ENCODE assay signal across 7 worm cellular contexts in genomic region chrX:15515798-15516197, ce11.
TF ChIP-seq lines count a peak whose summit lies in the region.

No protein-coding gene starts in this region.

TF ChIP-seq in whole organism, L1 larva, 84 proteins besides CTCF, POLR2A, EP300 and RAD21:
- TF ChIP-seq ceh-8 (GFP tag; optimal IDR thresholded peaks at IDR 0.05; lab: Kevin White, UChicago): peak; percentile 63
- no peak for TF ChIP-seq nhr-84 (tag; optimal IDR thresholded peaks at IDR 0.05; lab: Kevin White, UChicago)
- no peak for TF ChIP-seq nhr-85 (tag; lab: Kevin White, UChicago)

TF ChIP-seq in whole organism, L3 larva, 47 proteins besides CTCF, POLR2A, EP300 and RAD21:
- TF ChIP-seq mdl-1 (tag; optimal IDR thresholded peaks at IDR 0.05; lab: Kevin White, UChicago): no peak
- TF ChIP-seq lin-39 (tag; optimal IDR thresholded peaks at IDR 0.05; lab: Kevin White, UChicago): peak; percentile 10

TF ChIP-seq in whole organism, L4 larva, 104 proteins besides CTCF, POLR2A, EP300 and RAD21:
- TF ChIP-seq tag-97 (GFP tag; IDR thresholded peaks at IDR 0.05; lab: Robert Waterston, UW) (0 out of 2 replicates have a peak, but pooled peaks have one; percentile 19), pha-4 (GFP tag; IDR thresholded peaks at IDR 0.05; lab: Robert Waterston, UW) (peak; percentile 62; the same call in 1 of the 2 replicates), pha-4 (tag; optimal IDR thresholded peaks at IDR 0.05; lab: Kevin White, UChicago) (no peak), set-16 (GFP tag; IDR thresholded peaks at IDR 0.05; lab: Robert Waterston, UW) (peak; percentile 99), T20F7.1 (GFP tag; optimal IDR thresholded peaks at IDR 0.05; lab: Kevin White, UChicago) (no peak), aha-1 (tag; lab: Kevin White, UChicago) (peak; percentile 30), snpc-1.2 (GFP tag; IDR thresholded peaks at IDR 0.05; lab: Robert Waterston, UW) (0 out of 2 replicates have a peak, but pooled peaks have one; percentile 12), lim-7 (GFP tag; IDR thresholded peaks at IDR 0.05; lab: Robert Waterston, UW) (0 out of 2 replicates have a peak, but pooled peaks have one; percentile 15), nhr-48 (tag; optimal IDR thresholded peaks at IDR 0.05; lab: Kevin White, UChicago) (no peak), nhr-76 (tag; optimal IDR thresholded peaks at IDR 0.05; lab: Kevin White, UChicago) (no peak), mdl-1 (tag; optimal IDR thresholded peaks at IDR 0.05; lab: Kevin White, UChicago) (no peak), egl-43 (GFP tag; IDR thresholded peaks at IDR 0.05; lab: Robert Waterston, UW) (peak; percentile 68; the same call in 1 of the 2 replicates)

TF ChIP-seq in whole organism, early embryonic, 17 proteins besides CTCF, POLR2A, EP300 and RAD21:
- TF ChIP-seq scrt-1 (GFP tag; IDR thresholded peaks at IDR 0.05; lab: Robert Waterston, UW) (no peak), ceh-13 (GFP tag; optimal IDR thresholded peaks at IDR 0.05; lab: Kevin White, UChicago) (no peak), pes-1 (GFP tag; IDR thresholded peaks at IDR 0.05; lab: Robert Waterston, UW) (0 out of 2 replicates have a peak, but pooled peaks have one; percentile 56)

TF ChIP-seq in whole organism, late embryonic, 69 proteins besides CTCF, POLR2A, EP300 and RAD21:
- TF ChIP-seq sox-4 (tag; optimal IDR thresholded peaks at IDR 0.05; lab: Kevin White, UChicago) (peak; percentile 19), syd-9 (tag; optimal IDR thresholded peaks at IDR 0.05; lab: Kevin White, UChicago) (no peak), ceh-24 (tag; optimal IDR thresholded peaks at IDR 0.05; lab: Kevin White, UChicago) (no peak)

TF ChIP-seq in whole organism, mixed stage, embryonic, 35 proteins besides CTCF, POLR2A, EP300 and RAD21:
- TF ChIP-seq nhr-2 (tag; optimal IDR thresholded peaks at IDR 0.05; lab: Kevin White, UChicago) (no peak), sem-2 (GFP tag; optimal IDR thresholded peaks at IDR 0.05; lab: Kevin White, UChicago) (peak; percentile 18), M03D4.4 (tag; optimal IDR thresholded peaks at IDR 0.05; lab: Kevin White, UChicago) (peak; percentile 51), nhr-237 (tag; optimal IDR thresholded peaks at IDR 0.05; lab: Kevin White, UChicago) (no peak), sptf-1 (tag; optimal IDR thresholded peaks at IDR 0.05; lab: Kevin White, UChicago) (peak; percentile 41), unc-120 (tag; optimal IDR thresholded peaks at IDR 0.05; lab: Kevin White, UChicago; ENCODE audit: poor library complexity, severe bottlenecking) (peak; percentile 21)

TF ChIP-seq in whole organism, young adult, 124 proteins besides CTCF, POLR2A, EP300 and RAD21 (continues in another document):
- TF ChIP-seq nhr-179 (tag; optimal IDR thresholded peaks at IDR 0.05; lab: Kevin White, UChicago): no peak
- no peak for TF ChIP-seq B0336.3 (GFP tag; IDR thresholded peaks at IDR 0.05; lab: Robert Waterston, UW)
- 0 out of 2 replicates have a peak, but pooled peaks have one; percentile 60 for TF ChIP-seq F37B4.10 (GFP tag; IDR thresholded peaks at IDR 0.05; lab: Robert Waterston, UW)
- no peak for TF ChIP-seq hsf-1 (GFP tag; IDR thresholded peaks at IDR 0.05; lab: Robert Waterston, UW)
- TF ChIP-seq bed-2 (GFP tag; IDR thresholded peaks at IDR 0.05; lab: Robert Waterston, UW): no peak
- TF ChIP-seq mcd-1 (GFP tag; IDR thresholded peaks at IDR 0.05; lab: Robert Waterston, UW): 0 out of 2 replicates have a peak, but pooled peaks have one; percentile 37
- no peak for TF ChIP-seq rcor-1 (GFP tag; IDR thresholded peaks at IDR 0.05; lab: Robert Waterston, UW)
- no peak for TF ChIP-seq atf-7 (tag; optimal IDR thresholded peaks at IDR 0.05; lab: Kevin White, UChicago)
- 0 out of 2 replicates have a peak, but pooled peaks have one; percentile 31 for TF ChIP-seq nfyb-1 (GFP tag; IDR thresholded peaks at IDR 0.05; lab: Robert Waterston, UW)
- TF ChIP-seq T26A5.8 (tag; optimal IDR thresholded peaks at IDR 0.05; lab: Kevin White, UChicago): no peak
- TF ChIP-seq lin-35 (GFP tag; optimal IDR thresholded peaks at IDR 0.05; lab: Kevin White, UChicago): no peak
- TF ChIP-seq F49E8.2 (tag; optimal IDR thresholded peaks at IDR 0.05; lab: Kevin White, UChicago; ENCODE audit: insufficient read depth): no peak
- TF ChIP-seq ceh-100 (GFP tag; IDR thresholded peaks at IDR 0.05; lab: Robert Waterston, UW): no peak
- TF ChIP-seq snpc-3.4 (tag; optimal IDR thresholded peaks at IDR 0.05; lab: Kevin White, UChicago): no peak
- no peak for TF ChIP-seq sptf-2 (GFP tag; optimal IDR thresholded peaks at IDR 0.05; lab: Kevin White, UChicago)
- no peak for TF ChIP-seq Y95B8A.8 (GFP tag; IDR thresholded peaks at IDR 0.05; lab: Robert Waterston, UW)
- TF ChIP-seq lag-1 (GFP tag; IDR thresholded peaks at IDR 0.05; lab: Robert Waterston, UW): no peak
- TF ChIP-seq F23B12.7 (tag; optimal IDR thresholded peaks at IDR 0.05; lab: Kevin White, UChicago; ENCODE audit: insufficient read depth): no peak
- no peak for TF ChIP-seq F10E7.11 (tag; optimal IDR thresholded peaks at IDR 0.05; lab: Kevin White, UChicago)
- no peak for TF ChIP-seq cebp-2 (GFP tag; IDR thresholded peaks at IDR 0.05; lab: Robert Waterston, UW)
- TF ChIP-seq rpc-1 (optimal IDR thresholded peaks at IDR 0.05; lab: Kevin White, UChicago): no peak
- no peak for TF ChIP-seq rpc-1 (tag; optimal IDR thresholded peaks at IDR 0.05; lab: Kevin White, UChicago)
- TF ChIP-seq Y53F4B.3 (GFP tag; IDR thresholded peaks at IDR 0.05; lab: Robert Waterston, UW): no peak
- peak; percentile 97 for TF ChIP-seq zfh-2 (GFP tag; conservative IDR thresholded peaks at IDR 0.05; lab: Robert Waterston, UW)
- no peak for TF ChIP-seq die-1 (tag; optimal IDR thresholded peaks at IDR 0.05; lab: Kevin White, UChicago)
- no peak for TF ChIP-seq lin-40 (tag; optimal IDR thresholded peaks at IDR 0.05; lab: Kevin White, UChicago)
- TF ChIP-seq him-1 (tag; optimal IDR thresholded peaks at IDR 0.05; lab: Kevin White, UChicago): no peak
- TF ChIP-seq hlh-26 (GFP tag; conservative IDR thresholded peaks at IDR 0.05; lab: Robert Waterston, UW): no peak
- no peak for TF ChIP-seq Y53G8AR.9 (GFP tag; conservative IDR thresholded peaks at IDR 0.05; lab: Robert Waterston, UW)
- TF ChIP-seq nhr-120 (GFP tag; IDR thresholded peaks at IDR 0.05; lab: Robert Waterston, UW): no peak
- no peak for TF ChIP-seq akir-1 (GFP tag; optimal IDR thresholded peaks at IDR 0.05; lab: Kevin White, UChicago)
- peak; percentile 2 for TF ChIP-seq F52B5.7 (tag; optimal IDR thresholded peaks at IDR 0.05; lab: Kevin White, UChicago)
- no peak for TF ChIP-seq let-607 (tag; optimal IDR thresholded peaks at IDR 0.05; lab: Kevin White, UChicago)
- no peak for TF ChIP-seq mxl-1 (tag; optimal IDR thresholded peaks at IDR 0.05; lab: Kevin White, UChicago)
- no peak for TF ChIP-seq mel-28 (tag; optimal IDR thresholded peaks at IDR 0.05; lab: Kevin White, UChicago; ENCODE audit: borderline replicate concordance)
- no peak for TF ChIP-seq ceh-40 (GFP tag; IDR thresholded peaks at IDR 0.05; lab: Robert Waterston, UW)
- no peak for TF ChIP-seq F22D6.2 (tag; optimal IDR thresholded peaks at IDR 0.05; lab: Kevin White, UChicago)
- TF ChIP-seq ZK185.1 (tag; optimal IDR thresholded peaks at IDR 0.05; lab: Kevin White, UChicago; ENCODE audit: poor library complexity, severe bottlenecking): no peak
- TF ChIP-seq dpff-1 (tag; optimal IDR thresholded peaks at IDR 0.05; lab: Kevin White, UChicago): no peak
- TF ChIP-seq ztf-3 (GFP tag; optimal IDR thresholded peaks at IDR 0.05; lab: Kevin White, UChicago): no peak
- no peak for TF ChIP-seq ceh-27 (GFP tag; optimal IDR thresholded peaks at IDR 0.05; lab: Kevin White, UChicago)
- TF ChIP-seq madf-6 (GFP tag; IDR thresholded peaks at IDR 0.05; lab: Robert Waterston, UW): no peak
- no peak for TF ChIP-seq tlf-1 (GFP tag; optimal IDR thresholded peaks at IDR 0.05; lab: Kevin White, UChicago)
- no peak for TF ChIP-seq T07F8.4 (tag; optimal IDR thresholded peaks at IDR 0.05; lab: Kevin White, UChicago)
- no peak for TF ChIP-seq Y79H2A.3 (GFP tag; conservative IDR thresholded peaks at IDR 0.05; lab: Robert Waterston, UW)
- TF ChIP-seq nhr-27 (tag; optimal IDR thresholded peaks at IDR 0.05; lab: Kevin White, UChicago): no peak
- TF ChIP-seq lir-1 (GFP tag; conservative IDR thresholded peaks at IDR 0.05; lab: Robert Waterston, UW): no peak
- no peak for TF ChIP-seq snpc-4 (GFP tag; optimal IDR thresholded peaks at IDR 0.05; lab: Kevin White, UChicago)
- no peak for TF ChIP-seq snpc-4 (tag; optimal IDR thresholded peaks at IDR 0.05; lab: Kevin White, UChicago)
- no peak for TF ChIP-seq D2030.7 (GFP tag; IDR thresholded peaks at IDR 0.05; lab: Robert Waterston, UW)
- TF ChIP-seq pha-4 (tag; optimal IDR thresholded peaks at IDR 0.05; lab: Kevin White, UChicago): no peak
- TF ChIP-seq ceh-79 (tag; optimal IDR thresholded peaks at IDR 0.05; lab: Kevin White, UChicago): no peak
- TF ChIP-seq dox-1 (GFP tag; IDR thresholded peaks at IDR 0.05; lab: Robert Waterston, UW): peak; percentile 34; the same call in 1 of the 2 replicates
- TF ChIP-seq madf-10 (tag; optimal IDR thresholded peaks at IDR 0.05; lab: Kevin White, UChicago): no peak
- no peak for TF ChIP-seq F33H1.4 (GFP tag; IDR thresholded peaks at IDR 0.05; lab: Robert Waterston, UW)
- no peak for TF ChIP-seq lsl-1 (GFP tag; optimal IDR thresholded peaks at IDR 0.05; lab: Kevin White, UChicago)
- no peak for TF ChIP-seq repo-1 (tag; optimal IDR thresholded peaks at IDR 0.05; lab: Kevin White, UChicago)
- TF ChIP-seq bed-1 (GFP tag; IDR thresholded peaks at IDR 0.05; lab: Robert Waterston, UW): no peak
- TF ChIP-seq snpc-1.3 (tag; optimal IDR thresholded peaks at IDR 0.05; lab: Kevin White, UChicago; ENCODE audit: insufficient read depth): no peak
- TF ChIP-seq ztf-18 (tag; optimal IDR thresholded peaks at IDR 0.05; lab: Kevin White, UChicago): no peak
- TF ChIP-seq athp-1 (tag; optimal IDR thresholded peaks at IDR 0.05; lab: Kevin White, UChicago): no peak
- no peak for TF ChIP-seq ztf-6 (GFP tag; IDR thresholded peaks at IDR 0.05; lab: Robert Waterston, UW)
- no peak for TF ChIP-seq Y56A3A.18 (GFP tag; IDR thresholded peaks at IDR 0.05; lab: Robert Waterston, UW)
- peak; percentile 51; the same call in 1 of the 2 replicates for TF ChIP-seq aptf-3 (GFP tag; IDR thresholded peaks at IDR 0.05; lab: Robert Waterston, UW)
- TF ChIP-seq nhr-90 (tag; optimal IDR thresholded peaks at IDR 0.05; lab: Kevin White, UChicago): no peak
- TF ChIP-seq unc-62 (GFP tag; optimal IDR thresholded peaks at IDR 0.05; lab: Kevin White, UChicago): no peak
